Fruit fly (Drosophila melanogaster) whole organism, embryonic: Measurements from ENCODE around the gene CG6959.

Experiments
- Atf3 ChIP-seq: fragments of 200-800 bp; sonication (Bioruptor generic); optimal IDR thresholded peaks from 3 replicates; lab custom pipeline; 2016; ENCODE audit warnings: missing biosample characterization, missing genetic modification characterization
- BtbVII ChIP-seq: fragments of 200-800 bp; sonication (Bioruptor generic); optimal IDR thresholded peaks from 3 replicates; lab custom pipeline; 2017; ENCODE audit warnings: missing biosample characterization, mild to moderate bottlenecking, missing genetic modification characterization
- CG10147 ChIP-seq: fragments of 200-800 bp; sonication (Bioruptor generic); optimal IDR thresholded peaks from 2 replicates; lab custom pipeline; 2019; ENCODE audit warnings: missing biosample characterization, mild to moderate bottlenecking, missing genetic modification characterization, moderate library complexity
- CG10209 ChIP-seq: fragments of 200-800 bp; sonication (Bioruptor generic); optimal IDR thresholded peaks from 3 replicates; lab custom pipeline; 2017; ENCODE audit warnings: missing biosample characterization, mild to moderate bottlenecking, missing genetic modification characterization, missing genetic modification reagents
- CG10462 ChIP-seq: fragments of 200-800 bp; sonication (Bioruptor generic); optimal IDR thresholded peaks from 2 replicates; lab custom pipeline; 2016; ENCODE audit warnings: missing biosample characterization, missing genetic modification characterization
- CG10543 ChIP-seq: fragments of 200-800 bp; sonication (Bioruptor generic); optimal IDR thresholded peaks from 3 replicates; lab custom pipeline; 2017; ENCODE audit warnings: missing biosample characterization, mild to moderate bottlenecking, missing genetic modification characterization, moderate library complexity
- CG11696 ChIP-seq: fragments of 200-800 bp; sonication (Bioruptor generic); IDR thresholded peaks from 2 replicates; pipeline ENCODE4 v1.3.6; 2022; ENCODE audit warnings: missing biosample characterization, missing genetic modification characterization
- CG12659 ChIP-seq: fragments of 200-800 bp; sonication (Bioruptor generic); optimal IDR thresholded peaks from 3 replicates; lab custom pipeline; 2017; ENCODE audit warnings: mild to moderate bottlenecking, missing biosample characterization, missing genetic modification reagents, missing genetic modification characterization
- CG15269 ChIP-seq: fragments of 200-800 bp; sonication (Bioruptor generic); optimal IDR thresholded peaks from 2 replicates; lab custom pipeline; 2018; ENCODE audit warnings: missing biosample characterization, mild to moderate bottlenecking, missing genetic modification characterization, moderate library complexity
- CG15696 ChIP-seq: fragments of 200-800 bp; sonication (Bioruptor generic); optimal IDR thresholded peaks from 2 replicates; lab custom pipeline; 2019; ENCODE audit warnings: missing biosample characterization, mild to moderate bottlenecking, missing genetic modification characterization, moderate library complexity
- CG1832 ChIP-seq: fragments of 200-800 bp; sonication (Bioruptor generic); optimal IDR thresholded peaks from 2 replicates; lab custom pipeline; 2017; ENCODE audit warnings: missing biosample characterization, mild to moderate bottlenecking, missing genetic modification characterization, inconsistent platforms
- CG33557 ChIP-seq: fragments of 200-800 bp; sonication (Bioruptor generic); optimal IDR thresholded peaks from 2 replicates; lab custom pipeline; 2019; ENCODE audit warnings: missing biosample characterization, mild to moderate bottlenecking, missing genetic modification characterization, moderate library complexity
- CG34376 ChIP-seq: fragments of 200-800 bp; sonication (Bioruptor generic); optimal IDR thresholded peaks from 2 replicates; lab custom pipeline; 2018; ENCODE audit warnings: missing biosample characterization, mild to moderate bottlenecking, missing genetic modification characterization
- CG3995 ChIP-seq: fragments of 200-800 bp; sonication (Bioruptor generic); optimal IDR thresholded peaks from 3 replicates; lab custom pipeline; 2016; ENCODE audit warnings: missing biosample characterization, missing genetic modification characterization
- CG4282 ChIP-seq: fragments of 200-800 bp; sonication (Bioruptor generic); optimal IDR thresholded peaks from 2 replicates; lab custom pipeline; 2016; ENCODE audit warnings: missing biosample characterization, missing genetic modification characterization
- CG9215 ChIP-seq: fragments of 200-800 bp; sonication (Bioruptor generic); IDR thresholded peaks from 2 replicates; pipeline ENCODE4 v1.3.6; 2022; ENCODE audit warnings: missing biosample characterization, missing genetic modification characterization
- CG9437 ChIP-seq: fragments of 200-800 bp; sonication (Bioruptor generic); optimal IDR thresholded peaks from 2 replicates; lab custom pipeline; 2018; ENCODE audit warnings: missing biosample characterization, mild to moderate bottlenecking, missing genetic modification characterization
- CTCF ChIP-seq: fragments of 200-800 bp; sonication (Bioruptor generic); optimal IDR thresholded peaks from 2 replicates; lab custom pipeline; 2017; ENCODE audit warnings: missing biosample characterization, mild to moderate bottlenecking, missing genetic modification characterization, moderate library complexity
- CkIIα-i1 ChIP-seq: fragments of 200-800 bp; sonication (Bioruptor generic); IDR thresholded peaks from 2 replicates; pipeline ENCODE4 v1.3.6; 2022; ENCODE audit warnings: missing biosample characterization, missing genetic modification characterization
- Deaf1 ChIP-seq: fragments of 200-800 bp; optimal IDR thresholded peaks from 3 replicates; lab custom pipeline; 2019; ENCODE audit warnings: missing biosample characterization, mild to moderate bottlenecking, missing genetic modification characterization, moderate library complexity
- E2f1 ChIP-seq: fragments of 200-800 bp; sonication (Bioruptor generic); IDR thresholded peaks from 2 replicates; pipeline ENCODE4 v1.3.6; 2022; ENCODE audit warnings: missing biosample characterization, missing genetic modification characterization
- Ets97D ChIP-seq: fragments of 200-800 bp; sonication (Bioruptor generic); optimal IDR thresholded peaks from 3 replicates; lab custom pipeline; 2016; ENCODE audit warnings: missing biosample characterization, missing genetic modification characterization
- H15 ChIP-seq: fragments of 200-800 bp; sonication (Bioruptor generic); IDR thresholded peaks from 3 replicates; pipeline ENCODE4 v1.3.6; 2022; ENCODE audit warnings: missing biosample characterization, missing genetic modification characterization
- HLHmδ ChIP-seq: fragments of 200-800 bp; sonication (Bioruptor generic); optimal IDR thresholded peaks from 2 replicates; lab custom pipeline; 2018; ENCODE audit warnings: missing biosample characterization, mild to moderate bottlenecking, missing genetic modification characterization, moderate library complexity
- Hmx ChIP-seq: fragments of 200-800 bp; sonication (Bioruptor generic); optimal IDR thresholded peaks from 2 replicates; lab custom pipeline; 2016; ENCODE audit warnings: missing biosample characterization, missing genetic modification characterization
- Lhr ChIP-seq: fragments of 200-800 bp; sonication (Bioruptor generic); optimal IDR thresholded peaks from 3 replicates; lab custom pipeline; 2017; ENCODE audit warnings: mild to moderate bottlenecking, missing biosample characterization, missing genetic modification reagents, missing genetic modification characterization
- MBD-R2 ChIP-seq: fragments of 200-800 bp; sonication (Bioruptor generic); IDR thresholded peaks from 2 replicates; pipeline ENCODE4 v1.3.6; 2022; ENCODE audit warnings: missing biosample characterization, missing genetic modification characterization
- Max ChIP-seq: fragments of 200-800 bp; sonication (Bioruptor generic); optimal IDR thresholded peaks from 2 replicates; lab custom pipeline; 2016; ENCODE audit warnings: missing biosample characterization, mild to moderate bottlenecking, missing genetic modification characterization
- Myb ChIP-seq: fragments of 200-800 bp; sonication (Bioruptor generic); optimal IDR thresholded peaks from 2 replicates; lab custom pipeline; 2016; ENCODE audit warnings: missing biosample characterization, missing genetic modification characterization
- Nf-YA ChIP-seq: fragments of 200-800 bp; sonication (Bioruptor generic); IDR thresholded peaks from 2 replicates; pipeline ENCODE4 v1.3.6; 2022; ENCODE audit warnings: missing biosample characterization, missing genetic modification characterization
- Nf-YB ChIP-seq: fragments of 200-800 bp; sonication (Bioruptor generic); optimal IDR thresholded peaks from 3 replicates; lab custom pipeline; 2019; ENCODE audit warnings: missing biosample characterization, mild to moderate bottlenecking, missing genetic modification characterization, moderate library complexity
- Oaz ChIP-seq: fragments of 200-800 bp; sonication (Bioruptor generic); IDR thresholded peaks from 2 replicates; pipeline ENCODE4 v1.3.6; 2022; ENCODE audit warnings: missing biosample characterization, missing genetic modification characterization
- Sin3A ChIP-seq: fragments of >200 bp; optimal IDR thresholded peaks from 2 replicates; lab custom pipeline; 2018
- YL-1 ChIP-seq: fragments of 200-800 bp; sonication (Bioruptor generic); optimal IDR thresholded peaks from 3 replicates; lab custom pipeline; 2017; ENCODE audit warnings: missing biosample characterization, mild to moderate bottlenecking, missing genetic modification characterization
- bcd ChIP-seq: fragments of 200-800 bp; sonication (Bioruptor generic); optimal IDR thresholded peaks from 2 replicates; lab custom pipeline; 2017; ENCODE audit warnings: missing biosample characterization, mild to moderate bottlenecking, missing genetic modification characterization
- dati ChIP-seq: fragments of 200-800 bp; sonication (Bioruptor generic); IDR thresholded peaks from 2 replicates; pipeline ENCODE4 v1.3.6; 2022; ENCODE audit warnings: missing biosample characterization, missing genetic modification characterization
- ems ChIP-seq: fragments of 200-800 bp; sonication (Bioruptor generic); optimal IDR thresholded peaks from 3 replicates; lab custom pipeline; 2016; ENCODE audit warnings: missing biosample characterization, missing genetic modification characterization
- eve ChIP-seq, 2 experiments: fragments of >200 bp; optimal IDR thresholded peaks; 2 replicates each; lab custom pipeline; 2017; ENCODE audit warnings: missing biosample characterization in 2 of 2, missing genetic modification characterization in 2 of 2
- insv ChIP-seq, 2 experiments: fragments of 200-800 bp; sonication (Bioruptor generic); optimal IDR thresholded peaks; 3 replicates each; lab custom pipeline; 2016 to 2018; ENCODE audit warnings: missing biosample characterization in 2 of 2, missing genetic modification characterization in 2 of 2
- jigr1 ChIP-seq: fragments of 200-800 bp; sonication (Bioruptor generic); IDR thresholded peaks from 3 replicates; pipeline ENCODE4 v1.3.6; 2022; ENCODE audit warnings: missing biosample characterization, missing genetic modification characterization
- lilli ChIP-seq: fragments of 200-800 bp; sonication (Bioruptor generic); optimal IDR thresholded peaks from 3 replicates; lab custom pipeline; 2016; ENCODE audit warnings: missing biosample characterization, missing genetic modification characterization
- lmd ChIP-seq: fragments of 200-800 bp; sonication (Bioruptor generic); IDR thresholded peaks from 2 replicates; pipeline ENCODE4 v1.3.6; 2022; ENCODE audit warnings: missing biosample characterization, missing genetic modification characterization
- nom ChIP-seq: fragments of 200-800 bp; sonication (Bioruptor generic); optimal IDR thresholded peaks from 2 replicates; lab custom pipeline; 2017; ENCODE audit warnings: missing biosample characterization, missing genetic modification characterization, mild to moderate bottlenecking, moderate library complexity, missing genetic modification reagents
- pan ChIP-seq, 4 experiments: fragments of >200 bp in 3 of 4; fragments of 200-800 bp in 1 of 4; sonication (Bioruptor generic) in 1 of 4; optimal IDR thresholded peaks in 3 of 4; IDR thresholded peaks in 1 of 4; 2 replicates each; pipeline versions ENCODE4 v1.3.6 to Lab custom; 2017 to 2022; ENCODE audit warnings: missing biosample characterization in 2 of 4, missing genetic modification characterization in 2 of 4, mixed read lengths in 1 of 4
- ro ChIP-seq: fragments of 200-800 bp; sonication (Bioruptor generic); IDR thresholded peaks from 2 replicates; pipeline ENCODE4 v1.3.6; 2022; ENCODE audit warnings: missing biosample characterization, missing genetic modification characterization
- so ChIP-seq: fragments of 200-800 bp; sonication (Bioruptor generic); IDR thresholded peaks from 3 replicates; pipeline ENCODE4 v1.3.6; 2022; ENCODE audit warnings: missing biosample characterization, missing genetic modification characterization
- sr ChIP-seq: fragments of 200-800 bp; sonication (Bioruptor generic); IDR thresholded peaks from 3 replicates; pipeline ENCODE4 v1.3.6; 2022; ENCODE audit warnings: missing biosample characterization, missing genetic modification characterization
- vfl ChIP-seq: fragments of 200-800 bp; sonication (Bioruptor generic); optimal IDR thresholded peaks from 2 replicates; lab custom pipeline; 2016; ENCODE audit warnings: missing biosample characterization, missing genetic modification characterization
- vvl ChIP-seq: fragments of 200-800 bp; sonication (Bioruptor generic); IDR thresholded peaks from 2 replicates; pipeline ENCODE4 v1.3.6; 2022; ENCODE audit warnings: missing biosample characterization, missing genetic modification characterization
- zfh2 ChIP-seq: fragments of 200-800 bp; sonication (Bioruptor generic); optimal IDR thresholded peaks from 2 replicates; lab custom pipeline; 2016; ENCODE audit warnings: missing biosample characterization, missing genetic modification characterization

Gene CG6959

DNA sequence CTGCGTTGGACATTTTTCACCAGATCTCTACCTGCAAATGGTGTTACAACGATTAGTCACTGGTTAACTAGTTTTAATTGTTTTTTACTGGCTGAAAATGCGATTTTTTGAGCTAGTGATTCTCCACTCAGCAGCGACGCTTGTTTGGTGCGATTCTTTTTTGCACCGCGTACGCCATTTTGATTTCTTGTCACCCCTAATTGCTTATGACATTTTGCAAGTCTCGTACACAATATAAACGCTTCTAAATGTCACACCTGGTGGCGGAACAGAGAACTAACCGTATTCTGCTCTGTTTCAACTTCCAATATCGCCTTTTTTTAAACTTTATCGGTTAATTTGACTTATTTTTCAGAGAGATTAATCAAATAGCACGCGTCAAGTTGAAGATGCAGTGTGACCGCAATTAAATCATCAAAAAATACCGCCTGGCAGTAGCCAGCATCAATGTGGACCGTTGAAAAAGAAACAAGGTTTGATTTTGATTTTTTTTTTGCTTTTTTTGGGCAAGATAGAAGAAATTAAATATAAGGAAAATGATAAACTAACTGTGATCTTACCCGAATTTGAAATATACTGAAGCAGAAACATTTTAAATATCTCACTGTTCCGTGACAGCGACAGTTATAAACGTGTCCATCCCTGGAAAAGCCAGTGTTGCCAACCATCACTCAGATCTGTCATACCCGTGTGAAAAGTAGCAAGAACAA is 50.2 kb downstream of the CG6959 start, which contains the start of the genes COX5A and glo:
Gene COX5A (plus strand): TSS at position 430 of the 710 bp plus-strand sequence.
Gene glo (minus strand): TSS at position 491 of the 710 bp plus-strand sequence.
- TF ChIP-seq Max (GFP tag; lab: Kevin White, UChicago), result peak; percentile 85
- peak; percentile 91 for TF ChIP-seq lilli (GFP tag; lab: Kevin White, UChicago)
- no peak for TF ChIP-seq jigr1
- TF ChIP-seq Oaz (GFP tag; lab: Robert Waterston, UW), result peak; percentile 56
- peak; percentile 72 for TF ChIP-seq bcd (GFP tag; lab: Kevin White, UChicago)
- TF ChIP-seq vfl (GFP tag; lab: Kevin White, UChicago), result peak; percentile 82
- 0 out of 3 replicates have a peak, but pooled peaks have one; percentile 25 for TF ChIP-seq so
- TF ChIP-seq CG11696 (GFP tag; lab: Robert Waterston, UW), result 0 out of 2 replicates have a peak, but pooled peaks have one; percentile 46
- TF ChIP-seq Lhr (GFP tag; lab: Kevin White, UChicago), result peak; percentile 65
- TF ChIP-seq CG9215 (GFP tag; lab: Robert Waterston, UW), result peak; percentile 76
- TF ChIP-seq CTCF (GFP tag; lab: Kevin White, UChicago), result peak; percentile 27
- TF ChIP-seq CG9437, result peak; percentile 49
- TF ChIP-seq Hmx, result peak; percentile 5
- peak; percentile 84 for TF ChIP-seq zfh2 (GFP tag; lab: Kevin White, UChicago)
- no peak for TF ChIP-seq Nf-YA
- peak; percentile 94 for TF ChIP-seq Ets97D
- TF ChIP-seq BtbVII (GFP tag; lab: Kevin White, UChicago), result no peak
- TF ChIP-seq Sin3A (lab: Kevin White, UChicago), result peak; percentile 92
- peak; percentile 86 for TF ChIP-seq CG12659 (GFP tag; lab: Kevin White, UChicago)
- TF ChIP-seq CG34376 (GFP tag; lab: Kevin White, UChicago), result peak; percentile 37
- TF ChIP-seq insv (GFP tag; optimal IDR thresholded peaks at IDR 0.05; lab: Kevin White, UChicago), result peak in 1 of 2 experiments; percentile 13
- peak; percentile 89 for TF ChIP-seq vvl (GFP tag; lab: Robert Waterston, UW)
- peak; percentile 2 for TF ChIP-seq nom (GFP tag; lab: Kevin White, UChicago)
- no peak for TF ChIP-seq HLHmδ (GFP tag; lab: Kevin White, UChicago)
- TF ChIP-seq CG15696 (tag; lab: Kevin White, UChicago), result peak; percentile 77
- TF ChIP-seq ro (GFP tag; lab: Robert Waterston, UW), result no peak
- TF ChIP-seq ems (GFP tag; lab: Kevin White, UChicago), result peak; percentile 84
- TF ChIP-seq CG10209 (GFP tag; lab: Kevin White, UChicago), result peak; percentile 65
- TF ChIP-seq lmd, result peak; percentile 68
- TF ChIP-seq YL-1 (GFP tag; lab: Kevin White, UChicago), result peak; percentile 95
- peak; percentile 28 for TF ChIP-seq Deaf1 (tag; lab: Kevin White, UChicago)
- peak; percentile 74 for TF ChIP-seq Atf3 (GFP tag; lab: Kevin White, UChicago)
- TF ChIP-seq dati (GFP tag; lab: Robert Waterston, UW), result peak; percentile 35; the same call in 1 of the 2 replicates
- peak; percentile 85 for TF ChIP-seq CG10543
- peak; percentile 65 for TF ChIP-seq CG15269
- no peak for TF ChIP-seq CG1832 (GFP tag; lab: Kevin White, UChicago)
- peak; percentile 85 for TF ChIP-seq Myb (GFP tag; lab: Kevin White, UChicago)
- 0 out of 3 replicates have a peak, but pooled peaks have one; percentile 20 for TF ChIP-seq sr (GFP tag; lab: Robert Waterston, UW)
- peak; percentile 83 for TF ChIP-seq CG4282 (GFP tag; lab: Kevin White, UChicago)
- TF ChIP-seq Nf-YB, result peak; percentile 38
- peak; percentile 67; the same call in 2 of the 3 replicates for TF ChIP-seq H15 (GFP tag; lab: Robert Waterston, UW)
- peak; percentile 72 for TF ChIP-seq CG10147
- TF ChIP-seq MBD-R2 (GFP tag; lab: Robert Waterston, UW), result peak; percentile 79
- TF ChIP-seq CG3995 (GFP tag; lab: Kevin White, UChicago), result peak; percentile 94
- peak; percentile 66 for TF ChIP-seq CG10462 (GFP tag; lab: Kevin White, UChicago)
- no peak for TF ChIP-seq pan (optimal IDR thresholded peaks at IDR 0.05; lab: Kevin White, UChicago)
- peak in 1 of 2 experiments; percentile 75 for TF ChIP-seq pan (GFP tag; optimal IDR thresholded peaks at IDR 0.05 in 1 of 2, IDR thresholded peaks at IDR 0.05 in 1 of 2)
- no peak for TF ChIP-seq CkIIα-i1
- peak; percentile 71 for TF ChIP-seq CG33557 (GFP tag; lab: Kevin White, UChicago)
- TF ChIP-seq E2f1 (GFP tag; lab: Robert Waterston, UW), result peak; percentile 39; the same call in 1 of the 2 replicates
- TF ChIP-seq eve (GFP tag; optimal IDR thresholded peaks at IDR 0.05; lab: Kevin White, UChicago), result no peak
